Fruit fly (Drosophila melanogaster): ENCODE results near the gene CG44325.

Gene CG44325

dm6 chrX:9066802-9067489 is 11.4 kb downstream of the CG44325 start (continued):
- peak; percentile 10 for TF ChIP-seq CG9727 (GFP tag; optimal IDR thresholded peaks at IDR 0.05)
- peak; percentile 29 for TF ChIP-seq grau (tag; optimal IDR thresholded peaks at IDR 0.05)
- peak; percentile 28 for TF ChIP-seq Hmr (GFP tag; optimal IDR thresholded peaks at IDR 0.05)
- peak; percentile 0 for TF ChIP-seq Sox100B (GFP tag; optimal IDR thresholded peaks at IDR 0.05)
- TF ChIP-seq oc (tag; optimal IDR thresholded peaks at IDR 0.05) = no peak
- peak; percentile 38; the same call in 1 of the 3 replicates for TF ChIP-seq CG11695 (GFP tag; IDR thresholded peaks at IDR 0.05)
- peak; percentile 59 for TF ChIP-seq Ada2b (GFP tag; IDR thresholded peaks at IDR 0.05)
- TF ChIP-seq lbe (GFP tag; optimal IDR thresholded peaks at IDR 0.05) = peak; percentile 64
- TF ChIP-seq CG17359 (tag; optimal IDR thresholded peaks at IDR 0.05) = peak; percentile 28
- peak; percentile 32 for TF ChIP-seq Blimp-1 (GFP tag; optimal IDR thresholded peaks at IDR 0.05)
- TF ChIP-seq CG7839 (tag; optimal IDR thresholded peaks at IDR 0.05) = peak; percentile 48
- peak; percentile 27; the same call in 1 of the 2 replicates for TF ChIP-seq lmd (GFP tag; IDR thresholded peaks at IDR 0.05)
- no peak for TF ChIP-seq CG18476 (GFP tag; optimal IDR thresholded peaks at IDR 0.05)
- TF ChIP-seq CG10462 (GFP tag; optimal IDR thresholded peaks at IDR 0.05) = no peak
- peak; percentile 34 for TF ChIP-seq CG10979 (tag; optimal IDR thresholded peaks at IDR 0.05)
- TF ChIP-seq Sox102F (GFP tag; optimal IDR thresholded peaks at IDR 0.05) = peak; percentile 52
- peak; percentile 71 for TF ChIP-seq Drgx (GFP tag; IDR thresholded peaks at IDR 0.05)
- no peak for TF ChIP-seq unc-4 (GFP tag; IDR thresholded peaks at IDR 0.05; ENCODE audit: partially characterized antibody)
- TF ChIP-seq CoRest (tag; optimal IDR thresholded peaks at IDR 0.05) = peak; percentile 3
- TF ChIP-seq CG9437 (GFP tag; optimal IDR thresholded peaks at IDR 0.05) = no peak
- TF ChIP-seq row (GFP tag; IDR thresholded peaks at IDR 0.05) = peak; percentile 56
- peak; percentile 9 for TF ChIP-seq CG3281 (GFP tag; optimal IDR thresholded peaks at IDR 0.05)
- no peak for TF ChIP-seq CG12155 (GFP tag; optimal IDR thresholded peaks at IDR 0.05)
- TF ChIP-seq ci (GFP tag; IDR thresholded peaks at IDR 0.05) = 0 out of 3 replicates have a peak, but pooled peaks have one; percentile 17

DNA sequence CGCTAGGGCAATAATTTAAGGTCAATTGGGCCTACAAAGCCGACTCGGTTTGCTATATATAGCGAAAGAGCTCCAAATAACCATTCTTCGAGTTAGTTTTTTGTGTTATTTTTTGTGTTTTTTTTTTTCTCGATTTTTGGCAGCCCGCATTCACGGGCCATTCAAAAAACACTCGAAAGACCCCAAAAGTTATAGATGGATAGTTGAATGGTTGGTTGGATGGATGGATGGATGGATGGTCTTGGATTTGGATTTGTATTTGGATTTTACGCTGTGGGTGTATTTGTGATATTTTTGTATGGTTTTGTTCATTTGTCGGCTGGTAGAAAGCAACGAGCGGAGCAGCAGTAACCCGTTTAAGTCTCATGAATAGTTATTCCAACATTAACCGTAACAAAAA is 14.3 kb downstream of the CG44325 start:
- no peak for TF ChIP-seq CG32772 (GFP tag; IDR thresholded peaks at IDR 0.05)
- TF ChIP-seq az2 (GFP tag; optimal IDR thresholded peaks at IDR 0.05) = no peak
- TF ChIP-seq CG10959 (GFP tag; IDR thresholded peaks at IDR 0.05) = no peak
- no peak for TF ChIP-seq CG4424 (GFP tag; optimal IDR thresholded peaks at IDR 0.05)
- TF ChIP-seq repo (GFP tag; optimal IDR thresholded peaks at IDR 0.05) = no peak
- TF ChIP-seq nau (GFP tag; optimal IDR thresholded peaks at IDR 0.05) = no peak
- no peak for TF ChIP-seq Poxn (GFP tag; IDR thresholded peaks at IDR 0.05)
- no peak for TF ChIP-seq Hmx (GFP tag; optimal IDR thresholded peaks at IDR 0.05)
- peak; percentile 14 for TF ChIP-seq abd-A (tag; optimal IDR thresholded peaks at IDR 0.05)
- TF ChIP-seq dan (GFP tag; IDR thresholded peaks at IDR 0.05) = no peak
- no peak for TF ChIP-seq corto (GFP tag; optimal IDR thresholded peaks at IDR 0.05)
- peak; percentile 87 for TF ChIP-seq CG8281 (tag; optimal IDR thresholded peaks at IDR 0.05)
- TF ChIP-seq CG1233 (GFP tag; optimal IDR thresholded peaks at IDR 0.05) = no peak
- TF ChIP-seq ewg (GFP tag; optimal IDR thresholded peaks at IDR 0.05) = no peak
- no peak for TF ChIP-seq HLH4C (GFP tag; IDR thresholded peaks at IDR 0.05; ENCODE audit: partially characterized antibody)
- no peak for TF ChIP-seq br (optimal IDR thresholded peaks at IDR 0.05)
- peak; percentile 44 for TF ChIP-seq sd (tag; optimal IDR thresholded peaks at IDR 0.05)
- TF ChIP-seq CG13894 (tag; optimal IDR thresholded peaks at IDR 0.05) = peak; percentile 55

Data from whole organism, embryonic.